Worm (Caenorhabditis elegans) whole organism, midembryonic: Measurements from ENCODE around the gene Y7A5A.24.
"Not testable (repeated sequence)": the region's sequence is repeated elsewhere in the genome, so short reads cannot be mapped to it uniquely, and the experiment has no call there.

Experiments
- T22C8.4 ChIP-seq: fragments of 200-800 bp; sonication (Bioruptor generic); IDR thresholded peaks from 2 replicates; pipeline ENCODE4 v1.3.6; 2022; ENCODE audit warnings: missing genetic modification characterization, missing compliant biosample characterization
- ref-1 ChIP-seq: fragments of 200-800 bp; sonication (Bioruptor generic); conservative IDR thresholded peaks from 2 replicates; pipeline ENCODE4 v1.3.6; 2022; ENCODE audit warnings: missing genetic modification reagents, missing genetic modification characterization, missing compliant biosample characterization

ce11 chrX:15738432-15739003 is 43.4 kb downstream of the Y7A5A.24 start:
- not testable (repeated sequence) for TF ChIP-seq ref-1
- TF ChIP-seq T22C8.4 (GFP tag; lab: Robert Waterston, UW): peak; percentile 29; the same call in 1 of the 2 replicates
